Worm (Caenorhabditis elegans): ENCODE results near the gene acs-6.

acs-6 gene

ce11 chrII:7072315-7072589, 10.4 kb downstream of the acs-6 start, which contains the start of gene kars-1:
kars-1 (minus strand) TSS chrII:7072415.
- TF ChIP-seq bed-3 (GFP tag; optimal IDR thresholded peaks at IDR 0.05): no peak
- no peak for TF ChIP-seq ham-2 (GFP tag; optimal IDR thresholded peaks at IDR 0.05)
- no peak for TF ChIP-seq pha-4 (tag; optimal IDR thresholded peaks at IDR 0.05)

- peak; percentile 76 for TF ChIP-seq nhr-237 (tag; optimal IDR thresholded peaks at IDR 0.05)
- no peak for TF ChIP-seq nhr-28 (tag; optimal IDR thresholded peaks at IDR 0.05)
- peak; percentile 95 for TF ChIP-seq ces-1 (GFP tag; optimal IDR thresholded peaks at IDR 0.05)
- no peak for TF ChIP-seq bed-3 (GFP tag; optimal IDR thresholded peaks at IDR 0.05)
- no peak for TF ChIP-seq M03D4.4 (tag; optimal IDR thresholded peaks at IDR 0.05)
- no peak for TF ChIP-seq elt-1 (tag; optimal IDR thresholded peaks at IDR 0.05; ENCODE audit: borderline replicate concordance, insufficient read depth)
- no peak for TF ChIP-seq zip-8 (tag; optimal IDR thresholded peaks at IDR 0.05)
- TF ChIP-seq elt-3 (tag; optimal IDR thresholded peaks at IDR 0.05): no peak
- TF ChIP-seq lin-13 (tag; optimal IDR thresholded peaks at IDR 0.05): peak; percentile 4
- TF ChIP-seq ceh-39 (tag; optimal IDR thresholded peaks at IDR 0.05): no peak
- peak; percentile 68 for TF ChIP-seq sptf-1 (tag; optimal IDR thresholded peaks at IDR 0.05)
- TF ChIP-seq ham-2 (GFP tag; optimal IDR thresholded peaks at IDR 0.05): no peak
- no peak for TF ChIP-seq tbx-8 (GFP tag; optimal IDR thresholded peaks at IDR 0.05)
- no peak for TF ChIP-seq flh-1 (GFP tag; optimal IDR thresholded peaks at IDR 0.05)
- TF ChIP-seq mls-2 (tag; optimal IDR thresholded peaks at IDR 0.05): no peak
- peak; percentile 80 for TF ChIP-seq lsy-2 (tag; optimal IDR thresholded peaks at IDR 0.05)
- TF ChIP-seq ztf-11 (tag; optimal IDR thresholded peaks at IDR 0.05): no peak
- no peak for TF ChIP-seq unc-120 (tag; optimal IDR thresholded peaks at IDR 0.05; ENCODE audit: poor library complexity, severe bottlenecking)
- TF ChIP-seq mab-5 (tag; optimal IDR thresholded peaks at IDR 0.05): no peak
- TF ChIP-seq blmp-1 (tag; optimal IDR thresholded peaks at IDR 0.05): no peak
- TF ChIP-seq unc-39 (tag; optimal IDR thresholded peaks at IDR 0.05): no peak
- no peak for TF ChIP-seq nhr-12 (tag; optimal IDR thresholded peaks at IDR 0.05)
- no peak for TF ChIP-seq lin-32 (GFP tag; optimal IDR thresholded peaks at IDR 0.05)
- TF ChIP-seq pha-4 (tag; optimal IDR thresholded peaks at IDR 0.05): no peak
- TF ChIP-seq nhr-76 (tag; optimal IDR thresholded peaks at IDR 0.05): no peak
- peak; percentile 63 for TF ChIP-seq mep-1 (tag; optimal IDR thresholded peaks at IDR 0.05)
- no peak for TF ChIP-seq nhr-2 (tag; optimal IDR thresholded peaks at IDR 0.05)
- TF ChIP-seq cnd-1 (tag; optimal IDR thresholded peaks at IDR 0.05): peak; percentile 30
- no peak for TF ChIP-seq ceh-43 (GFP tag; optimal IDR thresholded peaks at IDR 0.05)
- TF ChIP-seq hlh-1 (tag; optimal IDR thresholded peaks at IDR 0.05): no peak
- TF ChIP-seq sem-2 (GFP tag; optimal IDR thresholded peaks at IDR 0.05): no peak
- no peak for TF ChIP-seq snpc-4 (tag; optimal IDR thresholded peaks at IDR 0.05)
- no peak for TF ChIP-seq drap-1 (GFP tag; optimal IDR thresholded peaks at IDR 0.05)
- TF ChIP-seq unc-62 (GFP tag; optimal IDR thresholded peaks at IDR 0.05): no peak
- TF ChIP-seq ceh-83 (GFP tag; optimal IDR thresholded peaks at IDR 0.05): no peak
Observed at ce11 chrII:7072590-7073536, 11.0 kb downstream of the acs-6 start.

ce11 chrII:7073537-7073913, 11.7 kb downstream of the acs-6 start, which contains the start of gene kat-1:
kat-1 (plus strand) TSS chrII:7073814.
- TF ChIP-seq mls-2 (tag; optimal IDR thresholded peaks at IDR 0.05) (no peak), elt-1 (tag; optimal IDR thresholded peaks at IDR 0.05; ENCODE audit: borderline replicate concordance, insufficient read depth) (no peak), mab-5 (tag; optimal IDR thresholded peaks at IDR 0.05) (no peak), M03D4.4 (tag; optimal IDR thresholded peaks at IDR 0.05) (no peak), hlh-1 (tag; optimal IDR thresholded peaks at IDR 0.05) (no peak)
